Fruit fly (Drosophila melanogaster): Measurements from ENCODE around the gene lds.

lds gene

DNA sequence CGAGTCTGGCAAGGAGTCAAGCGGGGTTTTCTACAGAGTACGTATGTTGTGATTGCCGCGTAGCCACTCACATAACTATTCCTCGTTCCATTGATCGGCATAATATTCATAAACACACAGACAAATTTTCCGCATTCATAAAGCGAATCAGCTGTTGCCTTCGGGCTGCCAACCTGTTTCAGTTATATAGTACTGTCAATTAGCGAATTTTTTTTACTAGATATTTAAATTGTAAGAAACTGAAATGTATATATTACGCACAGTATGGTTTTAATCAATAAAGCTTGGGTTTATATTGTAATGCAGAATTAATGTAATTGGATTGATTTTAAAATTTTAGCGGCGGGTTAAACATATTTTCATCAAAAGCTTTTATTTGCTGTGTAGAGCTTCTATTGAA is 7.1 kb upstream of the lds start, which contains the start of gene Rfk (continued):
- TF ChIP-seq Doc3 (GFP tag; IDR thresholded peaks at IDR 0.05; ENCODE audit: partially characterized antibody) (peak; percentile 44; the same call in 1 of the 3 replicates), CG3281 (GFP tag; optimal IDR thresholded peaks at IDR 0.05) (peak; percentile 10), rib (GFP tag; IDR thresholded peaks at IDR 0.05) (no peak), Trl (optimal IDR thresholded peaks at IDR 0.05) (no peak), Trl (GFP tag; optimal IDR thresholded peaks at IDR 0.05) (peak; percentile 19), CG2712 (tag; optimal IDR thresholded peaks at IDR 0.05) (peak; percentile 44), CG10267 (tag; optimal IDR thresholded peaks at IDR 0.05) (peak; percentile 56), hkb (optimal IDR thresholded peaks at IDR 0.05) (no peak), hkb (GFP tag; IDR thresholded peaks at IDR 0.05) (peak; percentile 26; the same call in 1 of the 2 replicates), Usf (GFP tag; optimal IDR thresholded peaks at IDR 0.05) (no peak), zen (tag; optimal IDR thresholded peaks at IDR 0.05) (peak; percentile 53), CG13775 (GFP tag; optimal IDR thresholded peaks at IDR 0.05) (no peak), pzg (GFP tag; optimal IDR thresholded peaks at IDR 0.05) (peak; percentile 55), Sry-β (GFP tag; optimal IDR thresholded peaks at IDR 0.05) (peak; percentile 55), Hr51 (GFP tag; optimal IDR thresholded peaks at IDR 0.05) (no peak), ase (GFP tag; IDR thresholded peaks at IDR 0.05) (no peak), CG14710 (tag; optimal IDR thresholded peaks at IDR 0.05) (peak; percentile 39), E2f2 (GFP tag; IDR thresholded peaks at IDR 0.05) (peak; percentile 63), H2.0 (GFP tag; IDR thresholded peaks at IDR 0.05) (no peak), CG15514 (GFP tag; optimal IDR thresholded peaks at IDR 0.05) (peak; percentile 53), gcm (GFP tag; optimal IDR thresholded peaks at IDR 0.05) (peak; percentile 30), CG12391 (tag; optimal IDR thresholded peaks at IDR 0.05) (peak; percentile 56), CG6854 (GFP tag; optimal IDR thresholded peaks at IDR 0.05) (no peak), CG32772 (GFP tag; IDR thresholded peaks at IDR 0.05) (peak; percentile 33; the same call in 1 of the 2 replicates), CG6813 (GFP tag; optimal IDR thresholded peaks at IDR 0.05) (no peak), Fer3 (tag; optimal IDR thresholded peaks at IDR 0.05) (peak; percentile 16), Myb (GFP tag; optimal IDR thresholded peaks at IDR 0.05) (peak; percentile 33), sug (tag; optimal IDR thresholded peaks at IDR 0.05) (peak; percentile 34), Scr (GFP tag; IDR thresholded peaks at IDR 0.05; ENCODE audit: partially characterized antibody) (0 out of 2 replicates have a peak, but pooled peaks have one; percentile 30), lilli (GFP tag; optimal IDR thresholded peaks at IDR 0.05) (peak; percentile 49), gfzf (GFP tag; optimal IDR thresholded peaks at IDR 0.05) (peak; percentile 2), CG30403 (GFP tag; optimal IDR thresholded peaks at IDR 0.05) (peak; percentile 34), sna (GFP tag; IDR thresholded peaks at IDR 0.05; ENCODE audit: partially characterized antibody) (no peak), Dp (GFP tag; optimal IDR thresholded peaks at IDR 0.05) (peak; percentile 52), HmgD (GFP tag; optimal IDR thresholded peaks at IDR 0.05) (peak; percentile 2), CG13296 (GFP tag; optimal IDR thresholded peaks at IDR 0.05) (peak; percentile 25), vvl (GFP tag; IDR thresholded peaks at IDR 0.05) (peak; percentile 67), HLH54F (GFP tag; optimal IDR thresholded peaks at IDR 0.05) (no peak), dpn (GFP tag; optimal IDR thresholded peaks at IDR 0.05) (peak in 1 of 2 experiments; percentile 6), CG17912 (GFP tag; optimal IDR thresholded peaks at IDR 0.05) (no peak), CG5245 (GFP tag; optimal IDR thresholded peaks at IDR 0.05) (no peak), phol (tag; optimal IDR thresholded peaks at IDR 0.05) (peak; percentile 40), ham (GFP tag; IDR thresholded peaks at IDR 0.05) (no peak), CG34422 (GFP tag; IDR thresholded peaks at IDR 0.05) (peak; percentile 44; the same call in 1 of the 3 replicates), Sry-δ (GFP tag; optimal IDR thresholded peaks at IDR 0.05) (peak; percentile 9), Nf-YC (tag; optimal IDR thresholded peaks at IDR 0.05) (peak; percentile 33), crp (GFP tag; optimal IDR thresholded peaks at IDR 0.05) (peak; percentile 77 to 94), trem (tag; optimal IDR thresholded peaks at IDR 0.05) (peak; percentile 99), hbn (GFP tag; IDR thresholded peaks at IDR 0.05; ENCODE audit: partially characterized antibody) (no peak), CG17829 (tag; optimal IDR thresholded peaks at IDR 0.05) (peak; percentile 32)

Data from whole organism, embryonic.